Fruit fly (Drosophila melanogaster): ENCODE measurements around the gene CG7294.

DNA sequence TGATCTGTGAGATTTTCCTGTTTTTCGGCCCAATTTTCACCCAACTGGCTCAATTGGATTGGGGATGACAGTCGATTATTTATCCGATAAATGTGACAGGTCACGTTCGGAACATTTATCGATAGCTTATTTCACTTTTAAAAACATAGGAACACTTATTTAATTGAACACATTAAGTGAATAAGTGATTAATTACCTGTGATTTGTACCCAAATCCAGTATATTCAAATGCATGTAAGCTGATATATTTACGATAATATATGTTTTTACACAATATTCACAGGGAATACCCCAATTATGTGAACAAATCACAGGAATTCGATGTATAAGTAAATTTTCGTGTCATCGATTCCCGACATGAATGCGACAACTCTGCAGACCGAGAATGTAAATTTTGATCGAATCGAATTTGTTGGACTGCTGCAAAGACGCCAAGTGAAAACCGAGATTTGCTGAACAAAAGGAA, 43.3 kb upstream of the CG7294 start, which contains the start of the genes EMC3 and Dpy-30L1:
- TF ChIP-seq jim (GFP tag; optimal IDR thresholded peaks at IDR 0.05) (no peak), Myc (optimal IDR thresholded peaks at IDR 0.05) (no peak), Mio (GFP tag; optimal IDR thresholded peaks at IDR 0.05) (no peak), dmrt93B (GFP tag; optimal IDR thresholded peaks at IDR 0.05) (no peak), dl (GFP tag; optimal IDR thresholded peaks at IDR 0.05; ENCODE audit: insufficient read depth in 1 of 2, partially characterized antibody in 2 of 2) (no peak), brk (GFP tag; optimal IDR thresholded peaks at IDR 0.05) (no peak), usp (GFP tag; optimal IDR thresholded peaks at IDR 0.05) (no peak), Vsx2 (GFP tag; optimal IDR thresholded peaks at IDR 0.05; ENCODE audit: partially characterized antibody) (no peak), tai (GFP tag; optimal IDR thresholded peaks at IDR 0.05) (no peak), OdsH (GFP tag; optimal IDR thresholded peaks at IDR 0.05) (peak; percentile 37), h (GFP tag; optimal IDR thresholded peaks at IDR 0.05) (peak; percentile 65)

Data from whole organism, wandering third instar larva.